Worm (Caenorhabditis elegans) whole organism, L2 larva: ENCODE results near the gene rab-6.1.

ENCODE experiments used
- R02D3.7 ChIP-seq: fragments of 150-350 bp; optimal IDR thresholded peaks from 2 replicates; lab custom pipeline; 2014; ENCODE audit warnings: missing biosample characterization, missing genetic modification characterization
- ama-1 ChIP-seq: fragments of 150-350 bp; optimal IDR thresholded peaks from 2 replicates; lab custom pipeline; 2018; ENCODE audit warnings: inconsistent platforms
- elt-1 ChIP-seq: fragments of 150-350 bp; optimal IDR thresholded peaks from 2 replicates; lab custom pipeline; 2014; ENCODE audit warnings: missing biosample characterization, missing genetic modification characterization
- lsy-2 ChIP-seq, 2 experiments: fragments of 150-350 bp in 1 of 2; sonication (generic microtip) in 1 of 2; optimal IDR thresholded peaks; 2 replicates each; lab custom pipeline; 2014 to 2017; ENCODE audit warnings: missing biosample characterization in 2 of 2, missing genetic modification characterization in 2 of 2
- mbf-1 ChIP-seq: sonication (generic microtip); optimal IDR thresholded peaks from 2 replicates; lab custom pipeline; 2017; ENCODE audit warnings: missing biosample characterization, missing genetic modification characterization
- nhr-25 ChIP-seq: fragments of 150-350 bp; sonication (generic microtip); optimal IDR thresholded peaks from 3 replicates; lab custom pipeline; 2014; ENCODE audit warnings: missing biosample characterization, missing genetic modification characterization
- nhr-6 ChIP-seq: fragments of 150-350 bp; optimal IDR thresholded peaks from 2 replicates; lab custom pipeline; 2014; ENCODE audit warnings: missing biosample characterization, missing genetic modification characterization
- unc-39 ChIP-seq: fragments of 150-350 bp; optimal IDR thresholded peaks from 2 replicates; lab custom pipeline; 2014; ENCODE audit warnings: missing biosample characterization, missing genetic modification characterization
- zag-1 ChIP-seq: fragments of 150-350 bp; optimal IDR thresholded peaks from 2 replicates; lab custom pipeline; 2014; ENCODE audit warnings: missing biosample characterization, missing genetic modification characterization

- TF ChIP-seq R02D3.7 (no peak), ama-1 (lab: Kevin White, UChicago) (no peak), elt-1 (tag; lab: Kevin White, UChicago) (no peak), unc-39 (tag; lab: Kevin White, UChicago) (no peak), nhr-25 (tag; lab: Kevin White, UChicago) (no peak), lsy-2 (tag; optimal IDR thresholded peaks at IDR 0.05; lab: Kevin White, UChicago) (no peak), mbf-1 (tag; lab: Kevin White, UChicago) (no peak), nhr-6 (no peak), zag-1 (no peak)
These were observed 28.4 kb upstream of the rab-6.1 start for ce11 chrIII:9034133-9034532.
